Worm (Caenorhabditis elegans) whole organism, midembryonic: ENCODE results near the gene cdc-48.2.

Experiments used
- T22C8.4 ChIP-seq: fragments of 200-800 bp; sonication (Bioruptor generic); IDR thresholded peaks from 2 replicates; pipeline ENCODE4 v1.3.6; 2022; ENCODE audit warnings: missing genetic modification characterization, missing compliant biosample characterization
- cog-1 ChIP-seq: sonication (generic microtip); optimal IDR thresholded peaks from 2 replicates; lab custom pipeline; 2016; ENCODE audit warnings: missing genetic modification characterization, missing compliant biosample characterization
- flt-1 ChIP-seq: fragments of 200-800 bp; sonication (Bioruptor generic); IDR thresholded peaks from 2 replicates; pipeline ENCODE4 v1.3.6; 2022; ENCODE audit warnings: missing genetic modification characterization, missing compliant biosample characterization
- klf-2 ChIP-seq: fragments of 200-800 bp; sonication (Bioruptor generic); conservative IDR thresholded peaks from 2 replicates; pipeline ENCODE4 v1.3.6; 2022; ENCODE audit warnings: missing genetic modification reagents, missing genetic modification characterization, missing compliant biosample characterization
- med-1 ChIP-seq: sonication (generic microtip); optimal IDR thresholded peaks from 2 replicates; lab custom pipeline; 2017; ENCODE audit warnings: missing genetic modification characterization, mild to moderate bottlenecking, missing compliant biosample characterization, antibody characterized with exemption, missing genetic modification reagents; ENCODE audit not compliant: insufficient read depth
- ref-1 ChIP-seq: fragments of 200-800 bp; sonication (Bioruptor generic); conservative IDR thresholded peaks from 2 replicates; pipeline ENCODE4 v1.3.6; 2022; ENCODE audit warnings: missing genetic modification reagents, missing genetic modification characterization, missing compliant biosample characterization
- tab-1 ChIP-seq: fragments of 200-800 bp; sonication (Bioruptor generic); IDR thresholded peaks from 2 replicates; pipeline ENCODE4 v1.3.6; 2022; ENCODE audit warnings: missing genetic modification characterization, missing compliant biosample characterization
- ztf-23 ChIP-seq: fragments of 200-800 bp; sonication (Bioruptor generic); IDR thresholded peaks from 2 replicates; pipeline ENCODE4 v1.3.6; 2022; ENCODE audit warnings: missing genetic modification reagents, missing genetic modification characterization, missing compliant biosample characterization
- ztf-29 ChIP-seq: fragments of 200-800 bp; sonication (Bioruptor generic); IDR thresholded peaks from 2 replicates; pipeline ENCODE4 v1.3.6; 2022; ENCODE audit warnings: missing genetic modification reagents, missing genetic modification characterization, missing compliant biosample characterization

- TF ChIP-seq ztf-29 (GFP tag; lab: Robert Waterston, UW) (no peak), ztf-23 (GFP tag; lab: Robert Waterston, UW) (no peak), flt-1 (GFP tag; lab: Robert Waterston, UW) (no peak), ref-1 (GFP tag; lab: Robert Waterston, UW) (no peak), cog-1 (tag; lab: Kevin White, UChicago) (no peak), tab-1 (GFP tag; lab: Robert Waterston, UW) (no peak), klf-2 (GFP tag; lab: Robert Waterston, UW) (no peak), med-1 (GFP tag; lab: Kevin White, UChicago) (no peak), T22C8.4 (GFP tag; lab: Robert Waterston, UW) (no peak)
Observed at ce11 chrII:8126617-8127016, 11.7 kb upstream of the cdc-48.2 start.
